Fruit fly (Drosophila melanogaster) whole organism, embryonic: ENCODE data around the gene Ntf-2.

Source experiments
- BEAF-32 ChIP-seq: fragments of 200-800 bp; sonication (Bioruptor generic); optimal IDR thresholded peaks from 3 replicates; lab custom pipeline; 2017; ENCODE audit warnings: missing biosample characterization, missing genetic modification characterization, mild to moderate bottlenecking, moderate library complexity, missing genetic modification reagents
- CG11695 ChIP-seq: fragments of 200-800 bp; sonication (Bioruptor generic); IDR thresholded peaks from 3 replicates; pipeline ENCODE4 v1.3.6; 2022; ENCODE audit warnings: missing biosample characterization, missing genetic modification characterization
- CG12391 ChIP-seq: fragments of 200-800 bp; sonication (Bioruptor generic); optimal IDR thresholded peaks from 3 replicates; lab custom pipeline; 2018; ENCODE audit warnings: missing biosample characterization, mild to moderate bottlenecking, missing genetic modification characterization, moderate library complexity
- CG13296 ChIP-seq: fragments of 200-800 bp; sonication (Bioruptor generic); optimal IDR thresholded peaks from 3 replicates; lab custom pipeline; 2018; ENCODE audit warnings: missing biosample characterization, mild to moderate bottlenecking, missing genetic modification characterization
- CG14710 ChIP-seq: fragments of 200-800 bp; sonication (Bioruptor generic); optimal IDR thresholded peaks from 3 replicates; lab custom pipeline; 2019; ENCODE audit warnings: missing biosample characterization, mild to moderate bottlenecking, missing genetic modification characterization, moderate library complexity
- CG17802 ChIP-seq: fragments of 200-800 bp; sonication (Bioruptor generic); optimal IDR thresholded peaks from 2 replicates; lab custom pipeline; 2018; ENCODE audit warnings: missing biosample characterization, mild to moderate bottlenecking, missing genetic modification characterization, moderate library complexity
- CG18619 ChIP-seq: fragments of 200-800 bp; sonication (Bioruptor generic); optimal IDR thresholded peaks from 3 replicates; lab custom pipeline; 2017; ENCODE audit warnings: missing biosample characterization, mild to moderate bottlenecking, missing genetic modification characterization
- CG2199 ChIP-seq: fragments of 200-800 bp; sonication (Bioruptor generic); IDR thresholded peaks from 3 replicates; pipeline ENCODE4 v1.3.6; 2022; ENCODE audit warnings: missing biosample characterization, missing genetic modification characterization
- CG33557 ChIP-seq: fragments of 200-800 bp; sonication (Bioruptor generic); optimal IDR thresholded peaks from 2 replicates; lab custom pipeline; 2019; ENCODE audit warnings: missing biosample characterization, mild to moderate bottlenecking, missing genetic modification characterization, moderate library complexity
- CG4328 ChIP-seq: fragments of 200-800 bp; sonication (Bioruptor generic); optimal IDR thresholded peaks from 3 replicates; lab custom pipeline; 2017; ENCODE audit warnings: missing biosample characterization, missing genetic modification reagents, missing genetic modification characterization
- CG4730 ChIP-seq: fragments of 200-800 bp; sonication (Bioruptor generic); IDR thresholded peaks from 2 replicates; pipeline ENCODE4 v1.3.6; 2022; ENCODE audit warnings: missing biosample characterization, missing genetic modification characterization
- CG5245 ChIP-seq: fragments of 200-800 bp; sonication (Bioruptor generic); optimal IDR thresholded peaks from 3 replicates; lab custom pipeline; 2016; ENCODE audit warnings: missing biosample characterization, missing genetic modification characterization
- CG9609 ChIP-seq: fragments of 200-800 bp; sonication (Bioruptor generic); optimal IDR thresholded peaks from 3 replicates; lab custom pipeline; 2016; ENCODE audit warnings: missing biosample characterization, missing genetic modification characterization
- CHES-1-like ChIP-seq: fragments of 200-800 bp; sonication (Bioruptor generic); optimal IDR thresholded peaks from 2 replicates; lab custom pipeline; 2016; ENCODE audit warnings: missing biosample characterization, missing genetic modification characterization
- CTCF ChIP-seq: fragments of 200-800 bp; sonication (Bioruptor generic); optimal IDR thresholded peaks from 2 replicates; lab custom pipeline; 2017; ENCODE audit warnings: missing biosample characterization, mild to moderate bottlenecking, missing genetic modification characterization, moderate library complexity
- D19A ChIP-seq: fragments of 200-800 bp; optimal IDR thresholded peaks from 3 replicates; lab custom pipeline; 2019; ENCODE audit warnings: missing biosample characterization, mild to moderate bottlenecking, missing genetic modification characterization, moderate library complexity
- Dad ChIP-seq: fragments of 200-800 bp; sonication (Bioruptor generic); optimal IDR thresholded peaks from 3 replicates; lab custom pipeline; 2016; ENCODE audit warnings: missing biosample characterization, missing genetic modification characterization
- Elba2 ChIP-seq: fragments of 200-800 bp; sonication (Bioruptor generic); optimal IDR thresholded peaks from 3 replicates; lab custom pipeline; 2016; ENCODE audit warnings: missing biosample characterization, missing genetic modification characterization
- HmgZ ChIP-seq: fragments of 200-800 bp; sonication (Bioruptor generic); optimal IDR thresholded peaks from 2 replicates; lab custom pipeline; 2018; ENCODE audit warnings: missing biosample characterization, mild to moderate bottlenecking, missing genetic modification characterization
- Hr39 ChIP-seq: fragments of >200 bp; optimal IDR thresholded peaks from 2 replicates; lab custom pipeline; 2017
- Lhr ChIP-seq: fragments of 200-800 bp; sonication (Bioruptor generic); optimal IDR thresholded peaks from 3 replicates; lab custom pipeline; 2017; ENCODE audit warnings: mild to moderate bottlenecking, missing biosample characterization, missing genetic modification reagents, missing genetic modification characterization
- Nf-YB ChIP-seq: fragments of 200-800 bp; sonication (Bioruptor generic); optimal IDR thresholded peaks from 3 replicates; lab custom pipeline; 2019; ENCODE audit warnings: missing biosample characterization, mild to moderate bottlenecking, missing genetic modification characterization, moderate library complexity
- Nf-YC ChIP-seq: fragments of 200-800 bp; optimal IDR thresholded peaks from 3 replicates; lab custom pipeline; 2019; ENCODE audit warnings: missing biosample characterization, mild to moderate bottlenecking, missing genetic modification characterization, moderate library complexity
- Optix ChIP-seq: fragments of 200-800 bp; sonication (Bioruptor generic); IDR thresholded peaks from 3 replicates; pipeline ENCODE4 v1.3.6; 2022; ENCODE audit warnings: missing biosample characterization, missing genetic modification characterization
- Sox102F ChIP-seq: fragments of 200-800 bp; sonication (Bioruptor generic); optimal IDR thresholded peaks from 2 replicates; lab custom pipeline; 2018; ENCODE audit warnings: missing biosample characterization, mild to moderate bottlenecking, missing genetic modification characterization, moderate library complexity
- Trl ChIP-seq, 3 experiments: fragments of >200 bp in 2 of 3; fragments of 200-800 bp in 1 of 3; sonication (Bioruptor generic) in 1 of 3; optimal IDR thresholded peaks; 2 replicates in 1 of 3; 3 replicates in 2 of 3; lab custom pipeline; 2016 to 2017; ENCODE audit warnings: missing biosample characterization in 1 of 3, missing genetic modification characterization in 1 of 3
- ci ChIP-seq: fragments of 200-800 bp; sonication (Bioruptor generic); IDR thresholded peaks from 3 replicates; pipeline ENCODE4 v1.3.6; 2022; ENCODE audit warnings: missing biosample characterization, missing genetic modification characterization
- emc ChIP-seq: fragments of 200-800 bp; sonication (Bioruptor generic); optimal IDR thresholded peaks from 2 replicates; lab custom pipeline; 2016; ENCODE audit warnings: missing biosample characterization, missing genetic modification characterization
- fd3F ChIP-seq: fragments of 200-800 bp; sonication (Bioruptor generic); optimal IDR thresholded peaks from 2 replicates; lab custom pipeline; 2018; ENCODE audit warnings: missing biosample characterization, mild to moderate bottlenecking, missing genetic modification characterization, moderate library complexity
- gcm ChIP-seq: fragments of 200-800 bp; sonication (Bioruptor generic); optimal IDR thresholded peaks from 2 replicates; lab custom pipeline; 2019; ENCODE audit warnings: missing biosample characterization, mild to moderate bottlenecking, missing genetic modification characterization, moderate library complexity
- gem ChIP-seq: fragments of 200-800 bp; sonication (Bioruptor generic); optimal IDR thresholded peaks from 2 replicates; lab custom pipeline; 2019; ENCODE audit warnings: missing biosample characterization, mild to moderate bottlenecking, missing genetic modification characterization, moderate library complexity
- grau ChIP-seq: fragments of 200-800 bp; optimal IDR thresholded peaks from 3 replicates; lab custom pipeline; 2019; ENCODE audit warnings: missing biosample characterization, mild to moderate bottlenecking, missing genetic modification characterization, moderate library complexity
- grn ChIP-seq: fragments of 200-800 bp; sonication (Bioruptor generic); optimal IDR thresholded peaks from 3 replicates; lab custom pipeline; 2017; ENCODE audit warnings: missing biosample characterization, missing genetic modification characterization
- hkb ChIP-seq, 2 experiments: fragments of 200-800 bp in 1 of 2; fragments of >200 bp in 1 of 2; sonication (Bioruptor generic) in 1 of 2; IDR thresholded peaks in 1 of 2; optimal IDR thresholded peaks in 1 of 2; 2 replicates each; pipeline versions ENCODE4 v1.3.6 to Lab custom; 2017 to 2022; ENCODE audit warnings: missing biosample characterization in 1 of 2, missing genetic modification characterization in 1 of 2
- insv ChIP-seq, 2 experiments: fragments of 200-800 bp; sonication (Bioruptor generic); optimal IDR thresholded peaks; 3 replicates each; lab custom pipeline; 2016 to 2018; ENCODE audit warnings: missing biosample characterization in 2 of 2, missing genetic modification characterization in 2 of 2
- inv ChIP-seq: fragments of 200-800 bp; sonication (Bioruptor generic); IDR thresholded peaks from 2 replicates; pipeline ENCODE4 v1.3.6; 2022; ENCODE audit warnings: missing biosample characterization, missing genetic modification characterization; ENCODE audit not compliant: partially characterized antibody
- jigr1 ChIP-seq: fragments of 200-800 bp; sonication (Bioruptor generic); IDR thresholded peaks from 3 replicates; pipeline ENCODE4 v1.3.6; 2022; ENCODE audit warnings: missing biosample characterization, missing genetic modification characterization
- nerfin-1 ChIP-seq: fragments of 200-800 bp; sonication (Bioruptor generic); optimal IDR thresholded peaks from 3 replicates; lab custom pipeline; 2019; ENCODE audit warnings: missing biosample characterization, mild to moderate bottlenecking, missing genetic modification characterization, moderate library complexity
- pfk ChIP-seq: fragments of 200-800 bp; sonication (Bioruptor generic); optimal IDR thresholded peaks from 2 replicates; lab custom pipeline; 2018; ENCODE audit warnings: missing biosample characterization, mild to moderate bottlenecking, missing genetic modification characterization, moderate library complexity
- pho ChIP-seq: fragments of 200-800 bp; sonication (Bioruptor generic); optimal IDR thresholded peaks from 2 replicates; lab custom pipeline; 2016; ENCODE audit warnings: missing biosample characterization, missing genetic modification characterization
- ro ChIP-seq: fragments of 200-800 bp; sonication (Bioruptor generic); IDR thresholded peaks from 2 replicates; pipeline ENCODE4 v1.3.6; 2022; ENCODE audit warnings: missing biosample characterization, missing genetic modification characterization
- run ChIP-seq: fragments of 200-800 bp; sonication (Bioruptor generic); optimal IDR thresholded peaks from 3 replicates; lab custom pipeline; 2018; ENCODE audit warnings: missing biosample characterization, mild to moderate bottlenecking, missing genetic modification characterization
- schlank ChIP-seq: fragments of 200-800 bp; sonication (Bioruptor generic); optimal IDR thresholded peaks from 2 replicates; lab custom pipeline; 2018; ENCODE audit warnings: missing biosample characterization, mild to moderate bottlenecking, missing genetic modification characterization
- sens ChIP-seq: fragments of 200-800 bp; sonication (Bioruptor generic); peaks from one replicate; lab custom pipeline; 2016; ENCODE audit warnings: missing biosample characterization, missing genetic modification characterization
- slbo ChIP-seq: fragments of 200-800 bp; sonication (Bioruptor generic); IDR thresholded peaks from 2 replicates; pipeline ENCODE4 v1.3.6; 2022; ENCODE audit warnings: missing biosample characterization, missing genetic modification characterization
- usp ChIP-seq: fragments of >200 bp; optimal IDR thresholded peaks from 2 replicates; lab custom pipeline; 2017; ENCODE audit warnings: missing biosample characterization, missing genetic modification characterization
- vfl ChIP-seq: fragments of 200-800 bp; sonication (Bioruptor generic); optimal IDR thresholded peaks from 2 replicates; lab custom pipeline; 2016; ENCODE audit warnings: missing biosample characterization, missing genetic modification characterization

Ntf-2 gene

dm6 chrX:21056732-21057131 lies 21.5 kb downstream of the Ntf-2 start:
- TF ChIP-seq pfk (GFP tag; lab: Kevin White, UChicago): peak; percentile 24
- no peak for TF ChIP-seq usp (GFP tag; lab: Kevin White, UChicago)
- TF ChIP-seq Dad (GFP tag; lab: Kevin White, UChicago): no peak
- peak; percentile 20 to 28 for TF ChIP-seq Trl (optimal IDR thresholded peaks at IDR 0.05; lab: Kevin White, UChicago)
- TF ChIP-seq Trl (GFP tag; optimal IDR thresholded peaks at IDR 0.05; lab: Kevin White, UChicago): no peak
- peak; percentile 87 for TF ChIP-seq Elba2
- TF ChIP-seq D19A (tag; lab: Kevin White, UChicago): peak; percentile 63
- peak; percentile 51 for TF ChIP-seq Nf-YB (GFP tag; lab: Kevin White, UChicago)
- peak; percentile 39 for TF ChIP-seq Nf-YC (tag; lab: Kevin White, UChicago)
- TF ChIP-seq gcm (GFP tag; lab: Kevin White, UChicago): peak; percentile 64
- TF ChIP-seq insv (GFP tag; optimal IDR thresholded peaks at IDR 0.05; lab: Kevin White, UChicago): peak; percentile 77 to 96

dm6 chrX:21058437-21058836 lies 23.2 kb downstream of the Ntf-2 start:
- TF ChIP-seq CTCF (peak; percentile 84), CG33557 (no peak)
- TF ChIP-seq, all 482 proteins: peak for 1

dm6 chrX:21058991-21059390 lies 23.7 kb downstream of the Ntf-2 start:
- TF ChIP-seq insv (GFP tag; optimal IDR thresholded peaks at IDR 0.05; lab: Kevin White, UChicago) (peak in 1 of 2 experiments; percentile 23), slbo (GFP tag; lab: Robert Waterston, UW) (peak; percentile 89), run (tag; lab: Kevin White, UChicago) (peak; percentile 91), HmgZ (tag; lab: Kevin White, UChicago) (peak; percentile 90), ci (GFP tag; lab: Robert Waterston, UW) (peak; percentile 96), sens (GFP tag; lab: Kevin White, UChicago) (peak; percentile 99), schlank (tag; lab: Kevin White, UChicago) (peak; percentile 74), CG18619 (GFP tag; lab: Kevin White, UChicago) (peak; percentile 86), CG2199 (GFP tag; lab: Robert Waterston, UW) (0 out of 3 replicates have a peak, but pooled peaks have one; percentile 43), CG5245 (GFP tag; lab: Kevin White, UChicago) (peak; percentile 84), CG14710 (tag; lab: Kevin White, UChicago) (peak; percentile 83), CHES-1-like (peak; percentile 89), CG17802 (tag; lab: Kevin White, UChicago) (peak; percentile 77), Lhr (GFP tag; lab: Kevin White, UChicago) (peak; percentile 72), Optix (GFP tag; lab: Robert Waterston, UW) (peak; percentile 88), inv (GFP tag; lab: Robert Waterston, UW) (no peak), emc (GFP tag; lab: Kevin White, UChicago) (peak; percentile 39), CG11695 (GFP tag; lab: Robert Waterston, UW) (peak; percentile 75), CG13296 (GFP tag; lab: Kevin White, UChicago) (peak; percentile 79), ro (peak; percentile 38; the same call in 1 of the 2 replicates), CG4730 (peak; percentile 70; the same call in 1 of the 2 replicates), gem (tag; lab: Kevin White, UChicago) (peak; percentile 95), jigr1 (GFP tag; lab: Robert Waterston, UW) (0 out of 3 replicates have a peak, but pooled peaks have one; percentile 35), CG12391 (tag; lab: Kevin White, UChicago) (peak; percentile 93), grn (GFP tag; lab: Kevin White, UChicago) (peak; percentile 58), grau (tag; lab: Kevin White, UChicago) (peak; percentile 88), Hr39 (lab: Kevin White, UChicago) (no peak), fd3F (peak; percentile 83), nerfin-1 (peak; percentile 87), BEAF-32 (no peak), CG4328 (GFP tag; lab: Kevin White, UChicago) (peak; percentile 65), CG9609 (GFP tag; lab: Kevin White, UChicago) (peak; percentile 92), vfl (GFP tag; lab: Kevin White, UChicago) (peak; percentile 60), pho (GFP tag; lab: Kevin White, UChicago) (peak; percentile 79), Sox102F (GFP tag; lab: Kevin White, UChicago) (peak; percentile 96), hkb (optimal IDR thresholded peaks at IDR 0.05; lab: Kevin White, UChicago) (no peak), hkb (GFP tag; IDR thresholded peaks at IDR 0.05; lab: Robert Waterston, UW) (peak; percentile 89)
